Worm (Caenorhabditis elegans) whole organism, dauer: ENCODE measurements around the gene clc-25.

Experiments used
- unc-62 ChIP-seq: sonication (generic microtip); optimal IDR thresholded peaks from 2 replicates; lab custom pipeline; 2017; ENCODE audit warnings: missing biosample characterization, missing genetic modification reagents, missing genetic modification characterization

The clc-25 gene

ce11 chrIII:1026261-1026660 is at the start of gene clc-25:
TSS of gene clc-25 (minus strand) at chrIII:1026361.
- TF ChIP-seq unc-62 (GFP tag; lab: Kevin White, UChicago): no peak

- no peak for TF ChIP-seq unc-62 (GFP tag; lab: Kevin White, UChicago)
Measured at ce11 chrIII:1074152-1074551, 48.0 kb upstream of the clc-25 start.

- no peak for TF ChIP-seq unc-62 (GFP tag; lab: Kevin White, UChicago)
Measured at ce11 chrIII:1059961-1060360, 33.8 kb upstream of the clc-25 start, which contains the start of gene BE0003N10.6. TSS of gene BE0003N10.6 (minus strand) at chrIII:1060061.

ce11 chrIII:1058881-1059280 is 32.7 kb upstream of the clc-25 start:
- no peak for TF ChIP-seq unc-62 (GFP tag; lab: Kevin White, UChicago)

- TF ChIP-seq unc-62 (GFP tag; lab: Kevin White, UChicago): no peak
Measured at ce11 chrIII:1058074-1058473, 31.9 kb upstream of the clc-25 start.

ce11 chrIII:1054096-1054495 is 27.9 kb upstream of the clc-25 start:
- no peak for TF ChIP-seq unc-62 (GFP tag; lab: Kevin White, UChicago)

- TF ChIP-seq unc-62 (GFP tag; lab: Kevin White, UChicago): no peak
Measured at ce11 chrIII:1053067-1053466, 26.9 kb upstream of the clc-25 start, which contains the start of gene fbxo-11.2. TSS of gene fbxo-11.2 (minus strand) at chrIII:1053242.

- no peak for TF ChIP-seq unc-62 (GFP tag; lab: Kevin White, UChicago)
Measured at ce11 chrIII:1052291-1052690, 26.1 kb upstream of the clc-25 start.

- TF ChIP-seq unc-62 (GFP tag; lab: Kevin White, UChicago): no peak
Measured at ce11 chrIII:1051877-1052276, 25.7 kb upstream of the clc-25 start.

ce11 chrIII:1043790-1044189 is 17.6 kb upstream of the clc-25 start:
- TF ChIP-seq unc-62 (GFP tag; lab: Kevin White, UChicago): no peak

ce11 chrIII:1040059-1040458 is 13.9 kb upstream of the clc-25 start:
- no peak for TF ChIP-seq unc-62 (GFP tag; lab: Kevin White, UChicago)

- TF ChIP-seq unc-62 (GFP tag; lab: Kevin White, UChicago): no peak
Measured at ce11 chrIII:1037173-1037572, 11.0 kb upstream of the clc-25 start, which contains the start of the genes chin-1 and BE0003N10.1. TSS of gene chin-1 (minus strand) at chrIII:1037212. TSS of gene BE0003N10.1 (plus strand) at chrIII:1037492.

ce11 chrIII:1034853-1035252 is 8.7 kb upstream of the clc-25 start:
- no peak for TF ChIP-seq unc-62 (GFP tag; lab: Kevin White, UChicago)

- no peak for TF ChIP-seq unc-62 (GFP tag; lab: Kevin White, UChicago)
Measured at ce11 chrIII:1030965-1031364, 4.8 kb upstream of the clc-25 start, which contains the start of the genes clc-26 and E_BE45912.2. TSS of gene clc-26 (minus strand) at chrIII:1031065. TSS of gene E_BE45912.2 (minus strand) at chrIII:1031103.

- no peak for TF ChIP-seq unc-62 (GFP tag; lab: Kevin White, UChicago)
Measured at ce11 chrIII:1028233-1028632, 2.1 kb upstream of the clc-25 start.

ce11 chrIII:1020732-1021131 is 5.4 kb downstream of the clc-25 start, which contains the start of gene clc-23:
TSS of gene clc-23 (plus strand) at chrIII:1020954.
- TF ChIP-seq unc-62 (GFP tag; lab: Kevin White, UChicago): no peak

ce11 chrIII:1016080-1016479 is 10.1 kb downstream of the clc-25 start, which contains the start of gene Y34F4.3:
TSS of gene Y34F4.3 (minus strand) at chrIII:1016180.
- TF ChIP-seq unc-62 (GFP tag; lab: Kevin White, UChicago): no peak
